Worm (Caenorhabditis elegans): ENCODE results near the gene C14B1.12.

The C14B1.12 gene

ce11 chrIII:3729520-3729919 is 4.7 kb upstream of the C14B1.12 start, which contains the start of gene F34D10.9:
Gene F34D10.9 (minus strand): TSS chrIII:3729620.
- TF ChIP-seq nhr-6 (tag; optimal IDR thresholded peaks at IDR 0.05) (no peak), dmd-4 (tag; optimal IDR thresholded peaks at IDR 0.05) (no peak), nhr-25 (tag; optimal IDR thresholded peaks at IDR 0.05) (no peak), nhr-23 (tag; optimal IDR thresholded peaks at IDR 0.05) (no peak)

- no peak for TF ChIP-seq elt-3 (tag; optimal IDR thresholded peaks at IDR 0.05)
- no peak for TF ChIP-seq R02D3.7 (tag; optimal IDR thresholded peaks at IDR 0.05)
- no peak for TF ChIP-seq Y55F3AM.14 (GFP tag; optimal IDR thresholded peaks at IDR 0.05)
- TF ChIP-seq ZK546.5 (tag; optimal IDR thresholded peaks at IDR 0.05) = no peak
- no peak for TF ChIP-seq nhr-11 (tag; optimal IDR thresholded peaks at IDR 0.05)
- no peak for TF ChIP-seq fos-1 (tag; optimal IDR thresholded peaks at IDR 0.05)
- no peak for TF ChIP-seq zag-1 (tag; optimal IDR thresholded peaks at IDR 0.05)
- no peak for TF ChIP-seq ztf-11 (tag; optimal IDR thresholded peaks at IDR 0.05)
- no peak for TF ChIP-seq gmeb-1 (tag; optimal IDR thresholded peaks at IDR 0.05)
- TF ChIP-seq nhr-23 (tag; optimal IDR thresholded peaks at IDR 0.05) = no peak
- no peak for TF ChIP-seq skn-1 (tag; optimal IDR thresholded peaks at IDR 0.05)
These were observed 1.7 kb upstream of the C14B1.12 start, which contains the start of gene gldi-5 for ce11 chrIII:3726443-3726842. Gene gldi-5 (minus strand): TSS chrIII:3726500.

- TF ChIP-seq zag-1 (tag; optimal IDR thresholded peaks at IDR 0.05) (no peak), lin-39 (tag; optimal IDR thresholded peaks at IDR 0.05) (no peak), dmd-4 (tag; optimal IDR thresholded peaks at IDR 0.05) (no peak), mdl-1 (tag; optimal IDR thresholded peaks at IDR 0.05) (no peak), elt-1 (tag; optimal IDR thresholded peaks at IDR 0.05) (no peak), ztf-4 (tag; optimal IDR thresholded peaks at IDR 0.05) (no peak), sma-9 (GFP tag; optimal IDR thresholded peaks at IDR 0.05) (no peak), sma-9 (tag; optimal IDR thresholded peaks at IDR 0.05) (no peak), unc-62 (GFP tag; optimal IDR thresholded peaks at IDR 0.05) (no peak), nhr-25 (tag; optimal IDR thresholded peaks at IDR 0.05) (no peak)
These were observed 1.1 kb downstream of the C14B1.12 start for ce11 chrIII:3723726-3724125.

- TF ChIP-seq unc-55 (GFP tag; optimal IDR thresholded peaks at IDR 0.05) (peak; percentile 62), egl-27 (tag; optimal IDR thresholded peaks at IDR 0.05) (no peak)
These were observed 5.2 kb downstream of the C14B1.12 start, which contains the start of gene C14B1.8 for ce11 chrIII:3719564-3719963. Gene C14B1.8 (minus strand): TSS chrIII:3719680.

- TF ChIP-seq F13H6.1 (tag; optimal IDR thresholded peaks at IDR 0.05) (no peak), Y55F3AM.14 (GFP tag; optimal IDR thresholded peaks at IDR 0.05) (no peak), nhr-23 (tag; optimal IDR thresholded peaks at IDR 0.05) (no peak), C34F6.9 (tag; optimal IDR thresholded peaks at IDR 0.05) (no peak), nhr-25 (tag; optimal IDR thresholded peaks at IDR 0.05) (no peak), nhr-129 (tag; optimal IDR thresholded peaks at IDR 0.05) (no peak), lin-39 (tag; optimal IDR thresholded peaks at IDR 0.05) (no peak), nhr-21 (tag; optimal IDR thresholded peaks at IDR 0.05) (no peak), sma-3 (GFP tag; optimal IDR thresholded peaks at IDR 0.05) (no peak), R02D3.7 (tag; optimal IDR thresholded peaks at IDR 0.05) (no peak), gmeb-1 (tag; optimal IDR thresholded peaks at IDR 0.05) (no peak), elt-1 (tag; optimal IDR thresholded peaks at IDR 0.05) (no peak), sma-9 (GFP tag; optimal IDR thresholded peaks at IDR 0.05) (no peak), sma-9 (tag; optimal IDR thresholded peaks at IDR 0.05) (no peak), mbf-1 (tag; optimal IDR thresholded peaks at IDR 0.05) (no peak), ztf-11 (tag; optimal IDR thresholded peaks at IDR 0.05) (no peak), lin-13 (GFP tag; optimal IDR thresholded peaks at IDR 0.05) (no peak)
These were observed 8.6 kb downstream of the C14B1.12 start for ce11 chrIII:3716073-3716659.

- no peak for TF ChIP-seq F13H6.1 (tag; optimal IDR thresholded peaks at IDR 0.05)
- no peak for TF ChIP-seq mdl-1 (tag; optimal IDR thresholded peaks at IDR 0.05)
- TF ChIP-seq elt-3 (tag; optimal IDR thresholded peaks at IDR 0.05) = no peak
These were observed 11.6 kb downstream of the C14B1.12 start, which contains the start of gene nrde-1 for ce11 chrIII:3713163-3713562. Gene nrde-1 (plus strand): TSS chrIII:3713463.

ce11 chrIII:3709030-3709429 is 15.8 kb downstream of the C14B1.12 start, which contains the start of gene alkb-8:
Gene alkb-8 (plus strand): TSS chrIII:3709330.
- TF ChIP-seq nhr-21 (tag; optimal IDR thresholded peaks at IDR 0.05) = no peak
- TF ChIP-seq alr-1 (tag; optimal IDR thresholded peaks at IDR 0.05) = no peak
- no peak for TF ChIP-seq F13H6.1 (tag; optimal IDR thresholded peaks at IDR 0.05)
- TF ChIP-seq crh-2 (tag; optimal IDR thresholded peaks at IDR 0.05) = no peak
- TF ChIP-seq sma-3 (GFP tag; optimal IDR thresholded peaks at IDR 0.05) = no peak
- no peak for TF ChIP-seq gmeb-1 (tag; optimal IDR thresholded peaks at IDR 0.05)
- TF ChIP-seq unc-55 (GFP tag; optimal IDR thresholded peaks at IDR 0.05) = no peak
- TF ChIP-seq ztf-11 (tag; optimal IDR thresholded peaks at IDR 0.05) = no peak
- no peak for TF ChIP-seq fos-1 (tag; optimal IDR thresholded peaks at IDR 0.05)
- TF ChIP-seq mbf-1 (tag; optimal IDR thresholded peaks at IDR 0.05) = no peak
- TF ChIP-seq unc-39 (tag; optimal IDR thresholded peaks at IDR 0.05) = no peak
- TF ChIP-seq nhr-25 (tag; optimal IDR thresholded peaks at IDR 0.05) = no peak
- TF ChIP-seq blmp-1 (tag; optimal IDR thresholded peaks at IDR 0.05; ENCODE audit: insufficient read depth) = no peak
- TF ChIP-seq snpc-4 (tag; optimal IDR thresholded peaks at IDR 0.05) = no peak
- TF ChIP-seq sem-4 (tag; optimal IDR thresholded peaks at IDR 0.05) = no peak
- no peak for TF ChIP-seq ZK546.5 (tag; optimal IDR thresholded peaks at IDR 0.05)

All from whole organism, L2 larva.